Worm (Caenorhabditis elegans) whole organism, L1 larva: Measurements from ENCODE around the gene fbxa-61.

Source experiments
- C16A3.4 ChIP-seq: fragments of 150-350 bp; optimal IDR thresholded peaks from 2 replicates; lab custom pipeline; 2014; ENCODE audit warnings: missing biosample characterization, missing genetic modification characterization
- C34B4.2 ChIP-seq: sonication (generic microtip); optimal IDR thresholded peaks from 2 replicates; lab custom pipeline; 2017; ENCODE audit warnings: mild to moderate bottlenecking, missing genetic modification characterization, missing compliant biosample characterization
- aly-2 ChIP-seq: fragments of 150-350 bp; optimal IDR thresholded peaks from 2 replicates; lab custom pipeline; 2014; ENCODE audit warnings: missing biosample characterization, missing genetic modification characterization
- ceh-8 ChIP-seq: fragments of 200-800 bp; sonication (Bioruptor generic); optimal IDR thresholded peaks from 2 replicates; lab custom pipeline; 2018; ENCODE audit warnings: mild to moderate bottlenecking, missing genetic modification characterization, moderate library complexity, missing compliant biosample characterization
- ceh-82 ChIP-seq, 3 experiments: fragments of 150-350 bp in 1 of 3; sonication (generic microtip) in 2 of 3; optimal IDR thresholded peaks; 2 replicates each; lab custom pipeline; 2014 to 2017; ENCODE audit warnings: missing biosample characterization in 3 of 3, missing genetic modification characterization in 3 of 3
- dpl-1 ChIP-seq, 3 experiments: fragments of 150-350 bp in 2 of 3; sonication (generic microtip) in 1 of 3; optimal IDR thresholded peaks; 2 replicates each; lab custom pipeline; 2014 to 2017; ENCODE audit warnings: missing biosample characterization in 3 of 3, missing genetic modification characterization in 3 of 3, missing genetic modification reagents in 3 of 3
- dsc-1 ChIP-seq: sonication (generic microtip); optimal IDR thresholded peaks from 2 replicates; lab custom pipeline; 2016; ENCODE audit warnings: mild to moderate bottlenecking, missing genetic modification characterization, missing compliant biosample characterization
- efl-1 ChIP-seq, 4 experiments: fragments of 150-350 bp; optimal IDR thresholded peaks in 3 of 4; peaks in 1 of 4; 1 replicate in 1 of 4; 2 replicates in 3 of 4; lab custom pipeline; 2014; ENCODE audit warnings: missing biosample characterization in 2 of 4, missing genetic modification characterization in 2 of 4, missing genetic modification reagents in 2 of 4
- egl-27 ChIP-seq, 2 experiments: fragments of 150-350 bp in 1 of 2; sonication (generic microtip); optimal IDR thresholded peaks; 3 replicates each; lab custom pipeline; 2017 to 2018; ENCODE audit warnings: missing biosample characterization in 2 of 2, missing genetic modification characterization in 2 of 2, missing genetic modification reagents in 2 of 2
- elt-2 ChIP-seq: sonication (generic microtip); optimal IDR thresholded peaks from 2 replicates; lab custom pipeline; 2016; ENCODE audit warnings: missing genetic modification characterization, mild to moderate bottlenecking, inconsistent platforms, missing compliant biosample characterization, missing genetic modification reagents
- elt-3 ChIP-seq, 6 experiments: fragments of 150-350 bp in 1 of 6; sonication (generic microtip); optimal IDR thresholded peaks; 2 replicates each; lab custom pipeline; 2017 to 2018; ENCODE audit warnings: missing biosample characterization in 6 of 6, missing genetic modification characterization in 6 of 6, inconsistent platforms in 1 of 6
- ets-5 ChIP-seq: fragments of 200-800 bp; sonication (Bioruptor generic); IDR thresholded peaks from 2 replicates; pipeline ENCODE4 v1.3.6; 2022; ENCODE audit warnings: missing genetic modification characterization, missing compliant biosample characterization
- fos-1 ChIP-seq: fragments of 150-350 bp; optimal IDR thresholded peaks from 2 replicates; lab custom pipeline; 2014; ENCODE audit warnings: missing biosample characterization, missing genetic modification characterization
- hlh-17 ChIP-seq: fragments of 200-800 bp; sonication (Bioruptor generic); optimal IDR thresholded peaks from 2 replicates; lab custom pipeline; 2018; ENCODE audit warnings: missing genetic modification characterization, mild to moderate bottlenecking, missing compliant biosample characterization, moderate library complexity, borderline replicate concordance
- hlh-4 ChIP-seq: sonication (generic microtip); optimal IDR thresholded peaks from 2 replicates; lab custom pipeline; 2016; ENCODE audit warnings: mild to moderate bottlenecking, missing genetic modification characterization, missing compliant biosample characterization
- jun-1 ChIP-seq: fragments of 150-350 bp; optimal IDR thresholded peaks from 2 replicates; lab custom pipeline; 2014; ENCODE audit warnings: missing biosample characterization, missing genetic modification reagents, missing genetic modification characterization
- lin-13 ChIP-seq: fragments of 150-350 bp; optimal IDR thresholded peaks from 2 replicates; lab custom pipeline; 2014; ENCODE audit warnings: missing biosample characterization, missing genetic modification reagents, missing genetic modification characterization
- lin-14 ChIP-seq: fragments of 200-800 bp; sonication (Bioruptor generic); optimal IDR thresholded peaks from 2 replicates; lab custom pipeline; 2018; ENCODE audit warnings: mild to moderate bottlenecking, missing genetic modification characterization, moderate library complexity, missing compliant biosample characterization
- lin-35 ChIP-seq, 2 experiments: fragments of 150-350 bp; optimal IDR thresholded peaks; 2 replicates each; lab custom pipeline; 2014; ENCODE audit warnings: missing biosample characterization in 2 of 2, missing genetic modification characterization in 2 of 2, missing genetic modification reagents in 2 of 2
- lsy-2 ChIP-seq, 2 experiments: fragments of 150-350 bp; optimal IDR thresholded peaks; 2 replicates each; lab custom pipeline; 2014; ENCODE audit warnings: missing biosample characterization in 2 of 2, missing genetic modification characterization in 2 of 2
- mab-9 ChIP-seq: fragments of 200-800 bp; sonication (Bioruptor generic); IDR thresholded peaks from 2 replicates; pipeline ENCODE4 v1.3.6; 2022; ENCODE audit warnings: missing genetic modification reagents, missing genetic modification characterization, missing compliant biosample characterization
- mdl-1 ChIP-seq, 2 experiments: fragments of 150-350 bp; optimal IDR thresholded peaks; 2 replicates each; lab custom pipeline; 2014 to 2017; ENCODE audit warnings: missing biosample characterization in 2 of 2, missing genetic modification characterization in 2 of 2, inconsistent platforms in 1 of 2
- mef-2 ChIP-seq: fragments of 150-350 bp; optimal IDR thresholded peaks from 2 replicates; lab custom pipeline; 2014; ENCODE audit warnings: missing biosample characterization, missing genetic modification characterization
- mep-1 ChIP-seq: fragments of 150-350 bp; optimal IDR thresholded peaks from 2 replicates; lab custom pipeline; 2014; ENCODE audit warnings: missing biosample characterization, missing genetic modification characterization
- nhr-11 ChIP-seq: fragments of 150-350 bp; optimal IDR thresholded peaks from 2 replicates; lab custom pipeline; 2014; ENCODE audit warnings: missing biosample characterization, missing genetic modification characterization
- nhr-12 ChIP-seq: sonication (generic microtip); optimal IDR thresholded peaks from 2 replicates; lab custom pipeline; 2017; ENCODE audit warnings: missing biosample characterization, missing genetic modification characterization
- nhr-20 ChIP-seq: sonication (generic microtip); optimal IDR thresholded peaks from 2 replicates; lab custom pipeline; 2016; ENCODE audit warnings: mild to moderate bottlenecking, missing genetic modification characterization, missing compliant biosample characterization
- nhr-237 ChIP-seq: fragments of 150-350 bp; optimal IDR thresholded peaks from 2 replicates; lab custom pipeline; 2014; ENCODE audit warnings: missing biosample characterization, missing genetic modification characterization
- nhr-47 ChIP-seq: sonication (generic microtip); optimal IDR thresholded peaks from 2 replicates; lab custom pipeline; 2016; ENCODE audit warnings: mild to moderate bottlenecking, missing genetic modification characterization, moderate library complexity, missing compliant biosample characterization
- nhr-71 ChIP-seq: sonication (generic microtip); optimal IDR thresholded peaks from 2 replicates; lab custom pipeline; 2016; ENCODE audit warnings: mild to moderate bottlenecking, missing genetic modification characterization, moderate library complexity, missing compliant biosample characterization
- nhr-77 ChIP-seq: fragments of 150-350 bp; optimal IDR thresholded peaks from 2 replicates; lab custom pipeline; 2014; ENCODE audit warnings: missing biosample characterization, missing genetic modification characterization
- nhr-90 ChIP-seq: sonication (generic microtip); optimal IDR thresholded peaks from 2 replicates; lab custom pipeline; 2016; ENCODE audit warnings: mild to moderate bottlenecking, missing genetic modification characterization, missing compliant biosample characterization; ENCODE audit not compliant: poor library complexity
- pag-3 ChIP-seq: sonication (generic microtip); optimal IDR thresholded peaks from 2 replicates; lab custom pipeline; 2017; ENCODE audit warnings: missing genetic modification characterization, mild to moderate bottlenecking, missing compliant biosample characterization, antibody characterized with exemption, borderline replicate concordance; ENCODE audit not compliant: insufficient read depth
- skn-1 ChIP-seq: fragments of 150-350 bp; optimal IDR thresholded peaks from 2 replicates; lab custom pipeline; 2014; ENCODE audit warnings: missing biosample characterization, missing genetic modification characterization
- snu-23 ChIP-seq: sonication (generic microtip); optimal IDR thresholded peaks from 2 replicates; lab custom pipeline; 2016; ENCODE audit warnings: missing genetic modification characterization, missing compliant biosample characterization
- sox-4 ChIP-seq: sonication (generic microtip); optimal IDR thresholded peaks from 2 replicates; lab custom pipeline; 2016; ENCODE audit warnings: missing genetic modification characterization, missing compliant biosample characterization
- swsn-7 ChIP-seq: sonication (generic microtip); optimal IDR thresholded peaks from 2 replicates; lab custom pipeline; 2016; ENCODE audit warnings: missing genetic modification characterization, missing compliant biosample characterization
- tlp-1 ChIP-seq: fragments of 150-350 bp; optimal IDR thresholded peaks from 2 replicates; lab custom pipeline; 2014; ENCODE audit warnings: missing biosample characterization, missing genetic modification characterization
- unc-130 ChIP-seq: fragments of 150-350 bp; optimal IDR thresholded peaks from 2 replicates; lab custom pipeline; 2017; ENCODE audit warnings: missing biosample characterization, missing genetic modification characterization, inconsistent platforms
- vab-15 ChIP-seq: sonication (generic microtip); optimal IDR thresholded peaks from 2 replicates; lab custom pipeline; 2017; ENCODE audit warnings: missing genotype, mild to moderate bottlenecking, missing genetic modification characterization, missing compliant biosample characterization
- zip-4 ChIP-seq: fragments of 200-800 bp; sonication (Bioruptor generic); optimal IDR thresholded peaks from 2 replicates; lab custom pipeline; 2018; ENCODE audit warnings: mild to moderate bottlenecking, missing genetic modification characterization, moderate library complexity, missing compliant biosample characterization
- ztf-4 ChIP-seq: fragments of 150-350 bp; optimal IDR thresholded peaks from 2 replicates; lab custom pipeline; 2014; ENCODE audit warnings: missing biosample characterization, missing genetic modification characterization

The fbxa-61 gene

ce11 chrIII:1230174-1230573 lies 8.7 kb upstream of the fbxa-61 start, which contains the start of gene pes-4:
Gene pes-4 (minus strand): TSS chrIII:1230274.
- no peak for TF ChIP-seq swsn-7
- TF ChIP-seq mep-1 = no peak
- no peak for TF ChIP-seq nhr-12 (tag; lab: Kevin White, UChicago)
- no peak for TF ChIP-seq jun-1 (tag; lab: Kevin White, UChicago)
- TF ChIP-seq hlh-4 (tag; lab: Kevin White, UChicago) = no peak
- no peak for TF ChIP-seq nhr-237 (tag; lab: Kevin White, UChicago)
- no peak for TF ChIP-seq ets-5 (GFP tag; lab: Robert Waterston, UW)
- no peak for TF ChIP-seq nhr-71 (tag; lab: Kevin White, UChicago)
- TF ChIP-seq C16A3.4 (tag; lab: Kevin White, UChicago) = no peak
- no peak for TF ChIP-seq elt-2 (tag; lab: Kevin White, UChicago)
- no peak for TF ChIP-seq vab-15
- no peak for TF ChIP-seq nhr-20 (tag; lab: Kevin White, UChicago)

DNA sequence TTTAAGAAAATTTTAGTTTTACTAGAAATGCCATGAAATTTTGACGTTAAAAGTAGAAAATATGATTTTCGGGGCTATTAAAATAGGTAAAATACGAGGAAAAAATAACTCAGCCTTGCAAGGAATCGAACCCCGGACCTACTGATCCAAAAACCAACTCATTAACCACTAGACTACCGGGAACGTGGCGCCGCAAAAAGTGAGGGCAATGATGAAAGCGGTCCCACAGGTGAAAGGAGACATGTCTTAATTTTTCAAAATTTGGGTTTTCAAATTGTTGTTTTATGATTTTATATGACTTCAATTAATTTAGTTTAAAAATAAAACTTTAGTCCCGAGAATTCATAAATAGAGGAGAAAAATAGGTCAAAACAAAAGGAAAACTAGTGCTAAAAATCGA lies 8.2 kb upstream of the fbxa-61 start:
- TF ChIP-seq nhr-90 (no peak), mef-2 (tag; lab: Kevin White, UChicago) (no peak), efl-1 (optimal IDR thresholded peaks at IDR 0.05; lab: Kevin White, UChicago) (no peak), efl-1 (GFP tag; optimal IDR thresholded peaks at IDR 0.05 in 1 of 2; lab: Kevin White, UChicago) (peak in 1 of 2 experiments; percentile 86)
- TF ChIP-seq, all 84 proteins: peak for 1

DNA sequence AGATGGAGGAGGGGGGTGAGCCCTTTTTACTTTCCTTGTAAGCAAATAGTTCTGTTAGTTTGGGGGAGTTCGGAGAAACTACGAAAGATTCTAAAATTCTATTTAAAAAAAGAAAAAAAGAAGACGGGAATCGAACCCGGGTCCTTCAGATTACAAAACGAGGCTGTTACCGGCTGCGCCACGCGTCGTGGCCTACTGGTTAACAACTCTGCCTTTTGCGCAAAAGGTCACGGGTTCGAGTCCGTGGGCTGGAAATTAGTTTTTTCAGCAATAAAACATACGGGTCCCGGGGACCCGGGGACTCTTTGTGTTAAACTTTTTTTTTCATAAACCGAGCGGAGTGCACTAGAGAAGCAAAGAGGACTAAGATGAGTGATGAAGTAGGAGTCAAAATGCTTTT lies 7.7 kb upstream of the fbxa-61 start:
- TF ChIP-seq fos-1 (tag; lab: Kevin White, UChicago) = no peak
- no peak for TF ChIP-seq snu-23
- TF ChIP-seq egl-27 (tag; optimal IDR thresholded peaks at IDR 0.05; lab: Kevin White, UChicago) = no peak
- TF ChIP-seq dsc-1 (tag; lab: Kevin White, UChicago) = no peak
- TF ChIP-seq ets-5 (GFP tag; lab: Robert Waterston, UW) = no peak
- no peak for TF ChIP-seq hlh-17 (GFP tag; lab: Kevin White, UChicago)
- TF ChIP-seq ceh-8 (GFP tag; lab: Kevin White, UChicago) = no peak
- TF ChIP-seq efl-1 (optimal IDR thresholded peaks at IDR 0.05; lab: Kevin White, UChicago) = no peak
- TF ChIP-seq efl-1 (GFP tag; optimal IDR thresholded peaks at IDR 0.05 in 1 of 2; lab: Kevin White, UChicago) = no peak
- TF ChIP-seq vab-15 = no peak
- no peak for TF ChIP-seq ztf-4 (tag; lab: Kevin White, UChicago)
- no peak for TF ChIP-seq C34B4.2 (tag; lab: Kevin White, UChicago)
- no peak for TF ChIP-seq unc-130
- no peak for TF ChIP-seq mab-9 (GFP tag; lab: Robert Waterston, UW)
- no peak for TF ChIP-seq aly-2 (tag; lab: Kevin White, UChicago)
- TF ChIP-seq, all 84 proteins: peak for 0

DNA sequence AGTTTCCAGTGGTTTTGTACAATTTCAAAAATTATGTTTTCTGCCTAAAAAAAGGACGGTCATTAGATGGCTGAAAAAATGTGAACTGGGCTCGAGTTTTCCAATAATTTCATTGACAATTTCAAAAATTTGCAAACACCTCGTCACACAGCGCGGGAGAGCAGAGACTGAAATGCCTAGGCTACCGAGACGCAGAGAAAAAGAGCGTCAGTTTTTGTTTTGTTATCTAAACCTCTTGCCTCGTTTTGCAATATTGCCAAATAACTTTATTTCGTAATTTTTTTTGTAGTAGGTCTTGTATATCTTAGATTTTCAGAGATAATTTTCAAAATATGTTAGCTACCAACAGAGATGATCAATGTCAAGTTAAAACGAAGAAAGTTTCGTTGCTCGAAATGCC lies 4.4 kb downstream of the fbxa-61 start, which contains the start of gene fbxa-63:
TSS of gene fbxa-63 (plus strand) at position 310 of the 400 bp plus-strand sequence.
- peak; percentile 49 to 64 for TF ChIP-seq efl-1 (optimal IDR thresholded peaks at IDR 0.05; lab: Kevin White, UChicago)
- peak; percentile 26 to 92 for TF ChIP-seq efl-1 (GFP tag; optimal IDR thresholded peaks at IDR 0.05 in 1 of 2; lab: Kevin White, UChicago)
- no peak for TF ChIP-seq tlp-1 (tag; lab: Kevin White, UChicago)
- TF ChIP-seq nhr-11 = peak; percentile 15
- peak in 1 of 2 experiments; percentile 26 for TF ChIP-seq mdl-1 (tag; optimal IDR thresholded peaks at IDR 0.05; lab: Kevin White, UChicago)
- peak; percentile 20 for TF ChIP-seq lin-13
- TF ChIP-seq jun-1 (tag; lab: Kevin White, UChicago) = peak; percentile 28
- no peak for TF ChIP-seq sox-4 (tag; lab: Kevin White, UChicago)
- TF ChIP-seq dpl-1 (GFP tag; optimal IDR thresholded peaks at IDR 0.05; lab: Kevin White, UChicago) = peak in 2 of 3 experiments; percentile 7 to 21
- TF ChIP-seq zip-4 (GFP tag; lab: Kevin White, UChicago) = peak; percentile 2
- TF ChIP-seq C34B4.2 (tag; lab: Kevin White, UChicago) = no peak
- TF ChIP-seq pag-3 (tag; lab: Kevin White, UChicago) = no peak
- TF ChIP-seq swsn-7 = peak; percentile 10
- peak; percentile 30 to 64 for TF ChIP-seq lsy-2 (tag; optimal IDR thresholded peaks at IDR 0.05; lab: Kevin White, UChicago)
- TF ChIP-seq nhr-71 (tag; lab: Kevin White, UChicago) = peak; percentile 42
- TF ChIP-seq ceh-82 (tag; optimal IDR thresholded peaks at IDR 0.05; lab: Kevin White, UChicago) = peak in 1 of 3 experiments; percentile 35
- TF ChIP-seq snu-23 = peak; percentile 27
- TF ChIP-seq nhr-77 (tag; lab: Kevin White, UChicago) = no peak
- peak; percentile 26 to 47 for TF ChIP-seq lin-35 (GFP tag; optimal IDR thresholded peaks at IDR 0.05; lab: Kevin White, UChicago)
- peak in 1 of 6 experiments; percentile 19 for TF ChIP-seq elt-3 (tag; optimal IDR thresholded peaks at IDR 0.05; lab: Kevin White, UChicago)
- TF ChIP-seq skn-1 (tag; lab: Kevin White, UChicago) = peak; percentile 81
- peak; percentile 37 for TF ChIP-seq nhr-47 (tag; lab: Kevin White, UChicago)
- peak; percentile 61 for TF ChIP-seq lin-14
- TF ChIP-seq, all 84 proteins: peak for 17
